Fruit fly (Drosophila melanogaster) whole organism, embryonic: Measurements from ENCODE around the gene CG8891.
A peak's percentile ranks its signal among the peaks of the same experiment; 100 is the strongest.

Experiments
- CG10209 ChIP-seq: fragments of 200-800 bp; sonication (Bioruptor generic); optimal IDR thresholded peaks from 3 replicates; lab custom pipeline; 2017; ENCODE audit warnings: missing biosample characterization, mild to moderate bottlenecking, missing genetic modification characterization, missing genetic modification reagents
- CG11085 ChIP-seq: fragments of 200-800 bp; sonication (Bioruptor generic); IDR thresholded peaks from 2 replicates; pipeline ENCODE4 v1.3.6; 2022; ENCODE audit warnings: missing biosample characterization, missing genetic modification characterization
- CG11247 ChIP-seq: fragments of 200-800 bp; sonication (Bioruptor generic); IDR thresholded peaks from 2 replicates; pipeline ENCODE4 v1.3.6; 2022; ENCODE audit warnings: missing biosample characterization, missing genetic modification characterization
- CG11504 ChIP-seq: fragments of 200-800 bp; sonication (Bioruptor generic); optimal IDR thresholded peaks from 3 replicates; lab custom pipeline; 2019; ENCODE audit warnings: missing biosample characterization, mild to moderate bottlenecking, missing genetic modification characterization, moderate library complexity
- CG13287 ChIP-seq: fragments of 200-800 bp; sonication (Bioruptor generic); IDR thresholded peaks from 2 replicates; pipeline ENCODE4 v1.3.6; 2022; ENCODE audit warnings: missing biosample characterization, missing genetic modification characterization; ENCODE audit not compliant: partially characterized antibody
- CG13624 ChIP-seq: fragments of 200-800 bp; sonication (Bioruptor generic); optimal IDR thresholded peaks from 2 replicates; lab custom pipeline; 2016; ENCODE audit warnings: missing biosample characterization, missing genetic modification characterization
- CG15479 ChIP-seq: fragments of 200-800 bp; sonication (Bioruptor generic); optimal IDR thresholded peaks from 3 replicates; lab custom pipeline; 2019; ENCODE audit warnings: missing biosample characterization, mild to moderate bottlenecking, missing genetic modification characterization, moderate library complexity
- CG15514 ChIP-seq: fragments of 200-800 bp; sonication (Bioruptor generic); optimal IDR thresholded peaks from 3 replicates; lab custom pipeline; 2017; ENCODE audit warnings: missing biosample characterization, missing genetic modification characterization, mild to moderate bottlenecking, moderate library complexity, missing genetic modification reagents
- CG16813 ChIP-seq: fragments of 200-800 bp; sonication (Bioruptor generic); IDR thresholded peaks from 3 replicates; pipeline ENCODE4 v1.3.6; 2022; ENCODE audit warnings: missing biosample characterization, missing genetic modification characterization; ENCODE audit not compliant: partially characterized antibody
- CG1792 ChIP-seq: fragments of 200-800 bp; sonication (Bioruptor generic); optimal IDR thresholded peaks from 2 replicates; lab custom pipeline; 2016; ENCODE audit warnings: missing biosample characterization, missing genetic modification characterization
- CG18011 ChIP-seq: fragments of 200-800 bp; sonication (Bioruptor generic); optimal IDR thresholded peaks from 2 replicates; lab custom pipeline; 2017; ENCODE audit warnings: missing biosample characterization, missing genetic modification characterization, mild to moderate bottlenecking, moderate library complexity, missing genotype
- CG1832 ChIP-seq: fragments of 200-800 bp; sonication (Bioruptor generic); optimal IDR thresholded peaks from 2 replicates; lab custom pipeline; 2017; ENCODE audit warnings: missing biosample characterization, mild to moderate bottlenecking, missing genetic modification characterization, inconsistent platforms
- CG18476 ChIP-seq: fragments of 200-800 bp; sonication (Bioruptor generic); optimal IDR thresholded peaks from 2 replicates; lab custom pipeline; 2016; ENCODE audit warnings: missing biosample characterization, mild to moderate bottlenecking, missing genetic modification characterization
- CG18764 ChIP-seq: fragments of 200-800 bp; sonication (Bioruptor generic); optimal IDR thresholded peaks from 3 replicates; lab custom pipeline; 2016; ENCODE audit warnings: missing biosample characterization, missing genetic modification characterization
- CG2129 ChIP-seq: fragments of 200-800 bp; sonication (Bioruptor generic); IDR thresholded peaks from 2 replicates; pipeline ENCODE4 v1.3.6; 2022; ENCODE audit warnings: missing biosample characterization, missing genetic modification characterization; ENCODE audit not compliant: partially characterized antibody
- CG2202 ChIP-seq: fragments of 200-800 bp; sonication (Bioruptor generic); optimal IDR thresholded peaks from 2 replicates; lab custom pipeline; 2018; ENCODE audit warnings: missing biosample characterization, mild to moderate bottlenecking, missing genetic modification characterization
- CG34224 ChIP-seq: fragments of 200-800 bp; sonication (Bioruptor generic); IDR thresholded peaks from 3 replicates; pipeline ENCODE4 v1.3.6; 2022; ENCODE audit warnings: missing biosample characterization, missing genetic modification characterization; ENCODE audit not compliant: partially characterized antibody
- CG4730 ChIP-seq: fragments of 200-800 bp; sonication (Bioruptor generic); IDR thresholded peaks from 2 replicates; pipeline ENCODE4 v1.3.6; 2022; ENCODE audit warnings: missing biosample characterization, missing genetic modification characterization
- CG6765 ChIP-seq: fragments of 200-800 bp; sonication (Bioruptor generic); optimal IDR thresholded peaks from 3 replicates; lab custom pipeline; 2017; ENCODE audit warnings: missing biosample characterization, mild to moderate bottlenecking, missing genetic modification characterization
- CG7963 ChIP-seq: fragments of 200-800 bp; sonication (Bioruptor generic); IDR thresholded peaks from 3 replicates; pipeline ENCODE4 v1.3.6; 2022; ENCODE audit warnings: missing biosample characterization, missing genetic modification characterization; ENCODE audit not compliant: partially characterized antibody
- CG8290 ChIP-seq, 3 experiments: fragments of 200-800 bp; sonication (Bioruptor generic); optimal IDR thresholded peaks; 2 replicates each; lab custom pipeline; 2016 to 2019; ENCODE audit warnings: missing biosample characterization in 3 of 3, missing genetic modification characterization in 3 of 3, mild to moderate bottlenecking in 2 of 3, moderate library complexity in 1 of 3
- CG8359 ChIP-seq: fragments of 200-800 bp; sonication (Bioruptor generic); optimal IDR thresholded peaks from 2 replicates; lab custom pipeline; 2017; ENCODE audit warnings: missing biosample characterization, mild to moderate bottlenecking, missing genetic modification characterization, borderline replicate concordance
- CHES-1-like ChIP-seq: fragments of 200-800 bp; sonication (Bioruptor generic); optimal IDR thresholded peaks from 2 replicates; lab custom pipeline; 2016; ENCODE audit warnings: missing biosample characterization, missing genetic modification characterization
- CkIIα-i1 ChIP-seq: fragments of 200-800 bp; sonication (Bioruptor generic); IDR thresholded peaks from 2 replicates; pipeline ENCODE4 v1.3.6; 2022; ENCODE audit warnings: missing biosample characterization, missing genetic modification characterization
- Ets65A ChIP-seq: fragments of 200-800 bp; sonication (Bioruptor generic); peaks from one replicate; lab custom pipeline; 2016; ENCODE audit warnings: missing biosample characterization, missing genetic modification characterization
- Fer1 ChIP-seq: fragments of 200-800 bp; sonication (Bioruptor generic); optimal IDR thresholded peaks from 2 replicates; lab custom pipeline; 2017; ENCODE audit warnings: missing biosample characterization, mild to moderate bottlenecking, missing genetic modification characterization
- Hr39 ChIP-seq: fragments of >200 bp; optimal IDR thresholded peaks from 2 replicates; lab custom pipeline; 2017
- Lpt ChIP-seq: fragments of >200 bp; optimal IDR thresholded peaks from 2 replicates; lab custom pipeline; 2018; ENCODE audit warnings: missing biosample characterization, missing genetic modification characterization
- NfI ChIP-seq: fragments of 200-800 bp; sonication (Bioruptor generic); optimal IDR thresholded peaks from 3 replicates; lab custom pipeline; 2018; ENCODE audit warnings: missing biosample characterization, mild to moderate bottlenecking, missing genetic modification characterization, moderate library complexity
- PHDP ChIP-seq: fragments of 200-800 bp; sonication (Bioruptor generic); optimal IDR thresholded peaks from 3 replicates; lab custom pipeline; 2018; ENCODE audit warnings: missing biosample characterization, mild to moderate bottlenecking, missing genetic modification characterization, moderate library complexity
- TFAM ChIP-seq: fragments of 200-800 bp; sonication (Bioruptor generic); optimal IDR thresholded peaks from 2 replicates; lab custom pipeline; 2017; ENCODE audit warnings: missing biosample characterization, missing genetic modification characterization, inconsistent platforms
- ab ChIP-seq: fragments of 200-800 bp; sonication (Bioruptor generic); optimal IDR thresholded peaks from 2 replicates; lab custom pipeline; 2016; ENCODE audit warnings: missing biosample characterization, missing genetic modification characterization
- ac ChIP-seq: fragments of 200-800 bp; sonication (Bioruptor generic); optimal IDR thresholded peaks from 3 replicates; lab custom pipeline; 2017; ENCODE audit warnings: missing biosample characterization, mild to moderate bottlenecking, missing genetic modification characterization
- aop ChIP-seq: fragments of 200-800 bp; sonication (Bioruptor generic); IDR thresholded peaks from 2 replicates; pipeline ENCODE4 v1.3.6; 2022; ENCODE audit warnings: missing biosample characterization, missing genetic modification characterization
- ase ChIP-seq: fragments of 200-800 bp; sonication (Bioruptor generic); IDR thresholded peaks from 3 replicates; pipeline ENCODE4 v1.3.6; 2022; ENCODE audit warnings: missing biosample characterization, missing genetic modification characterization
- bigmax ChIP-seq: fragments of 200-800 bp; sonication (Bioruptor generic); optimal IDR thresholded peaks from 2 replicates; lab custom pipeline; 2018; ENCODE audit warnings: missing biosample characterization, mild to moderate bottlenecking, missing genetic modification characterization
- corto ChIP-seq: fragments of 200-800 bp; sonication (Bioruptor generic); optimal IDR thresholded peaks from 2 replicates; lab custom pipeline; 2016; ENCODE audit warnings: missing biosample characterization, mild to moderate bottlenecking, missing genetic modification characterization, moderate library complexity
- dati ChIP-seq: fragments of 200-800 bp; sonication (Bioruptor generic); IDR thresholded peaks from 2 replicates; pipeline ENCODE4 v1.3.6; 2022; ENCODE audit warnings: missing biosample characterization, missing genetic modification characterization
- dimm ChIP-seq: fragments of 200-800 bp; sonication (Bioruptor generic); IDR thresholded peaks from 2 replicates; pipeline ENCODE4 v1.3.6; 2022; ENCODE audit warnings: missing biosample characterization, missing genetic modification characterization
- fd102C ChIP-seq: fragments of 200-800 bp; sonication (Bioruptor generic); optimal IDR thresholded peaks from 2 replicates; lab custom pipeline; 2018; ENCODE audit warnings: missing biosample characterization, mild to moderate bottlenecking, missing genetic modification characterization, moderate library complexity
- gce ChIP-seq: fragments of 200-800 bp; sonication (Bioruptor generic); IDR thresholded peaks from 3 replicates; pipeline ENCODE4 v1.3.6; 2022; ENCODE audit warnings: missing biosample characterization, missing genetic modification characterization
- gem ChIP-seq: fragments of 200-800 bp; sonication (Bioruptor generic); optimal IDR thresholded peaks from 2 replicates; lab custom pipeline; 2019; ENCODE audit warnings: missing biosample characterization, mild to moderate bottlenecking, missing genetic modification characterization, moderate library complexity
- lbe ChIP-seq: fragments of 200-800 bp; sonication (Bioruptor generic); optimal IDR thresholded peaks from 2 replicates; lab custom pipeline; 2016; ENCODE audit warnings: missing biosample characterization, mild to moderate bottlenecking, missing genetic modification characterization
- pho ChIP-seq: fragments of 200-800 bp; sonication (Bioruptor generic); optimal IDR thresholded peaks from 2 replicates; lab custom pipeline; 2016; ENCODE audit warnings: missing biosample characterization, missing genetic modification characterization
- rib ChIP-seq: fragments of 200-800 bp; sonication (Bioruptor generic); IDR thresholded peaks from 2 replicates; pipeline ENCODE4 v1.3.6; 2022; ENCODE audit warnings: missing biosample characterization, missing genetic modification characterization
- shn ChIP-seq: fragments of 200-800 bp; sonication (Bioruptor generic); optimal IDR thresholded peaks from 3 replicates; lab custom pipeline; 2016; ENCODE audit warnings: missing biosample characterization, missing genetic modification characterization
- sob ChIP-seq: fragments of 200-800 bp; sonication (Bioruptor generic); IDR thresholded peaks from 2 replicates; pipeline ENCODE4 v1.3.6; 2022; ENCODE audit warnings: missing biosample characterization, missing genetic modification characterization
- unpg ChIP-seq: fragments of 200-800 bp; sonication (Bioruptor generic); optimal IDR thresholded peaks from 3 replicates; lab custom pipeline; 2018; ENCODE audit warnings: missing biosample characterization, mild to moderate bottlenecking, missing genetic modification characterization, moderate library complexity

CG8891 gene

dm6 chr2L:5004677-5005463 lies 25.7 kb upstream of the CG8891 start (continued):
- TF ChIP-seq ab (GFP tag; lab: Kevin White, UChicago) (peak; percentile 85), sob (GFP tag; lab: Robert Waterston, UW) (peak; percentile 98), CG18764 (GFP tag; lab: Kevin White, UChicago) (peak; percentile 84), CG2129 (GFP tag; lab: Robert Waterston, UW) (no peak), CkIIα-i1 (peak; percentile 68; the same call in 1 of the 2 replicates), Lpt (GFP tag; lab: Kevin White, UChicago) (no peak), CG1832 (GFP tag; lab: Kevin White, UChicago) (peak; percentile 30), CG6765 (GFP tag; lab: Kevin White, UChicago) (peak; percentile 86), ase (peak; percentile 94), CG4730 (GFP tag; lab: Robert Waterston, UW) (peak; percentile 94), shn (peak; percentile 91), gem (peak; percentile 95), dati (GFP tag; lab: Robert Waterston, UW) (peak; percentile 83), CG11247 (peak; percentile 96), fd102C (GFP tag; lab: Kevin White, UChicago) (no peak), CG8359 (GFP tag; lab: Kevin White, UChicago) (peak; percentile 71), CG1792 (GFP tag; lab: Kevin White, UChicago) (peak; percentile 94), CG16813 (GFP tag; lab: Robert Waterston, UW) (no peak), lbe (GFP tag; lab: Kevin White, UChicago) (peak; percentile 46), CG15514 (GFP tag; lab: Kevin White, UChicago) (peak; percentile 92), CHES-1-like (peak; percentile 96), dimm (GFP tag; lab: Robert Waterston, UW) (peak; percentile 90), gce (GFP tag; lab: Robert Waterston, UW) (peak; percentile 95), CG7963 (no peak), CG18476 (GFP tag; lab: Kevin White, UChicago) (peak; percentile 91), Fer1 (peak; percentile 98), pho (peak; percentile 97), TFAM (peak; percentile 44), CG2202 (peak; percentile 79), CG15479 (GFP tag; lab: Kevin White, UChicago) (no peak), CG34224 (GFP tag; lab: Robert Waterston, UW) (no peak), ac (GFP tag; lab: Kevin White, UChicago) (peak; percentile 27), CG11504 (tag; lab: Kevin White, UChicago) (peak; percentile 93), CG8290 (GFP tag; optimal IDR thresholded peaks at IDR 0.05; lab: Kevin White, UChicago) (peak; percentile 77), CG8290 (tag; optimal IDR thresholded peaks at IDR 0.05; lab: Kevin White, UChicago) (peak; percentile 34 to 74), CG10209 (GFP tag; lab: Kevin White, UChicago) (peak; percentile 93), NfI (GFP tag; lab: Kevin White, UChicago) (peak; percentile 96), rib (peak; percentile 95), CG18011 (GFP tag; lab: Kevin White, UChicago) (peak; percentile 82), CG11085 (GFP tag; lab: Robert Waterston, UW) (peak; percentile 95), bigmax (GFP tag; lab: Kevin White, UChicago) (peak; percentile 56), CG13624 (GFP tag; lab: Kevin White, UChicago) (peak; percentile 97), Hr39 (lab: Kevin White, UChicago) (no peak), PHDP (tag; lab: Kevin White, UChicago) (peak; percentile 96), Ets65A (GFP tag; lab: Kevin White, UChicago) (peak; percentile 99), corto (GFP tag; lab: Kevin White, UChicago) (peak; percentile 43), unpg (GFP tag; lab: Kevin White, UChicago) (peak; percentile 95), aop (peak; percentile 84), CG13287 (GFP tag; lab: Robert Waterston, UW) (no peak)
